Fruit fly (Drosophila melanogaster) whole organism, embryonic: Measurements from ENCODE around the gene CG11698.

Experiments used
- Atf3 ChIP-seq: fragments of 200-800 bp; sonication (Bioruptor generic); optimal IDR thresholded peaks from 3 replicates; lab custom pipeline; 2016; ENCODE audit warnings: missing biosample characterization, missing genetic modification characterization
- CG10274 ChIP-seq: fragments of 200-800 bp; sonication (Bioruptor generic); optimal IDR thresholded peaks from 3 replicates; lab custom pipeline; 2017; ENCODE audit warnings: missing biosample characterization, mild to moderate bottlenecking, missing genetic modification characterization
- CG12219 ChIP-seq: fragments of 200-800 bp; sonication (Bioruptor generic); optimal IDR thresholded peaks from 3 replicates; lab custom pipeline; 2018; ENCODE audit warnings: missing biosample characterization, mild to moderate bottlenecking, missing genetic modification characterization
- CG14667 ChIP-seq: fragments of 200-800 bp; sonication (Bioruptor generic); IDR thresholded peaks from 2 replicates; pipeline ENCODE4 v1.3.6; 2022; ENCODE audit warnings: missing biosample characterization, missing genetic modification characterization
- CG15479 ChIP-seq: fragments of 200-800 bp; sonication (Bioruptor generic); optimal IDR thresholded peaks from 3 replicates; lab custom pipeline; 2019; ENCODE audit warnings: missing biosample characterization, mild to moderate bottlenecking, missing genetic modification characterization, moderate library complexity
- CG15601 ChIP-seq: fragments of 200-800 bp; sonication (Bioruptor generic); optimal IDR thresholded peaks from 3 replicates; lab custom pipeline; 2019; ENCODE audit warnings: missing biosample characterization, mild to moderate bottlenecking, missing genetic modification characterization, moderate library complexity
- CG16813 ChIP-seq: fragments of 200-800 bp; sonication (Bioruptor generic); IDR thresholded peaks from 3 replicates; pipeline ENCODE4 v1.3.6; 2022; ENCODE audit warnings: missing biosample characterization, missing genetic modification characterization; ENCODE audit not compliant: partially characterized antibody
- CG30020 ChIP-seq: fragments of 200-800 bp; optimal IDR thresholded peaks from 2 replicates; lab custom pipeline; 2019; ENCODE audit warnings: missing biosample characterization, mild to moderate bottlenecking, missing genetic modification characterization, moderate library complexity
- CG31224 ChIP-seq: fragments of 200-800 bp; sonication (Bioruptor generic); IDR thresholded peaks from 2 replicates; pipeline ENCODE4 v1.3.6; 2022; ENCODE audit warnings: missing biosample characterization, missing genetic modification characterization
- CG31365 ChIP-seq: fragments of 200-800 bp; sonication (Bioruptor generic); optimal IDR thresholded peaks from 2 replicates; lab custom pipeline; 2018; ENCODE audit warnings: missing biosample characterization, mild to moderate bottlenecking, missing genetic modification characterization
- CG34224 ChIP-seq: fragments of 200-800 bp; sonication (Bioruptor generic); IDR thresholded peaks from 3 replicates; pipeline ENCODE4 v1.3.6; 2022; ENCODE audit warnings: missing biosample characterization, missing genetic modification characterization; ENCODE audit not compliant: partially characterized antibody
- CG3726 ChIP-seq: fragments of 200-800 bp; sonication (Bioruptor generic); IDR thresholded peaks from 3 replicates; pipeline ENCODE4, ENCODE4 v1.3.6; 2022; ENCODE audit warnings: missing biosample characterization, missing genetic modification characterization
- CG4820 ChIP-seq: fragments of 200-800 bp; sonication (Bioruptor generic); optimal IDR thresholded peaks from 3 replicates; lab custom pipeline; 2016; ENCODE audit warnings: missing biosample characterization, missing genetic modification characterization
- CG5180 ChIP-seq: fragments of 200-800 bp; sonication (Bioruptor generic); optimal IDR thresholded peaks from 3 replicates; lab custom pipeline; 2017; ENCODE audit warnings: missing biosample characterization, missing genetic modification characterization, mild to moderate bottlenecking, moderate library complexity, missing genetic modification reagents
- CG7928 ChIP-seq: fragments of 200-800 bp; sonication (Bioruptor generic); optimal IDR thresholded peaks from 2 replicates; lab custom pipeline; 2017; ENCODE audit warnings: missing biosample characterization, mild to moderate bottlenecking, missing genetic modification characterization
- CG8765 ChIP-seq: fragments of 200-800 bp; sonication (Bioruptor generic); IDR thresholded peaks from 2 replicates; pipeline ENCODE4 v1.3.6; 2022; ENCODE audit warnings: missing biosample characterization, missing genetic modification characterization
- CG8944 ChIP-seq: fragments of 200-800 bp; sonication (Bioruptor generic); optimal IDR thresholded peaks from 3 replicates; lab custom pipeline; 2016; ENCODE audit warnings: missing biosample characterization, missing genetic modification characterization
- Ets97D ChIP-seq: fragments of 200-800 bp; sonication (Bioruptor generic); optimal IDR thresholded peaks from 3 replicates; lab custom pipeline; 2016; ENCODE audit warnings: missing biosample characterization, missing genetic modification characterization
- GATAe ChIP-seq: fragments of 200-800 bp; sonication (Bioruptor generic); conservative IDR thresholded peaks from 2 replicates; pipeline ENCODE4 v1.3.6; 2022; ENCODE audit warnings: missing biosample characterization, missing genetic modification characterization
- HLHmδ ChIP-seq: fragments of 200-800 bp; sonication (Bioruptor generic); optimal IDR thresholded peaks from 2 replicates; lab custom pipeline; 2018; ENCODE audit warnings: missing biosample characterization, mild to moderate bottlenecking, missing genetic modification characterization, moderate library complexity
- HmgD ChIP-seq: fragments of 200-800 bp; sonication (Bioruptor generic); optimal IDR thresholded peaks from 3 replicates; lab custom pipeline; 2016; ENCODE audit warnings: missing biosample characterization, missing genetic modification characterization
- Lim3 ChIP-seq: fragments of 200-800 bp; sonication (Bioruptor generic); IDR thresholded peaks from 2 replicates; pipeline ENCODE4 v1.3.6; 2022; ENCODE audit warnings: missing biosample characterization, missing genetic modification characterization
- MESR4 ChIP-seq: fragments of 200-800 bp; sonication (Bioruptor generic); optimal IDR thresholded peaks from 2 replicates; lab custom pipeline; 2018; ENCODE audit warnings: missing biosample characterization, mild to moderate bottlenecking, missing genetic modification characterization, moderate library complexity
- Taf1 ChIP-seq: fragments of 200-800 bp; sonication (Bioruptor generic); IDR thresholded peaks from 2 replicates; pipeline ENCODE4 v1.3.6; 2022; ENCODE audit warnings: missing biosample characterization, missing genetic modification characterization
- Trl ChIP-seq, 3 experiments: fragments of >200 bp in 2 of 3; fragments of 200-800 bp in 1 of 3; sonication (Bioruptor generic) in 1 of 3; optimal IDR thresholded peaks; 2 replicates in 1 of 3; 3 replicates in 2 of 3; lab custom pipeline; 2016 to 2017; ENCODE audit warnings: missing biosample characterization in 1 of 3, missing genetic modification characterization in 1 of 3
- az2 ChIP-seq: fragments of 200-800 bp; sonication (Bioruptor generic); optimal IDR thresholded peaks from 3 replicates; lab custom pipeline; 2016; ENCODE audit warnings: missing biosample characterization, missing genetic modification characterization
- bigmax ChIP-seq: fragments of 200-800 bp; sonication (Bioruptor generic); optimal IDR thresholded peaks from 2 replicates; lab custom pipeline; 2018; ENCODE audit warnings: missing biosample characterization, mild to moderate bottlenecking, missing genetic modification characterization
- cas ChIP-seq: fragments of 200-800 bp; sonication (Bioruptor generic); IDR thresholded peaks from 2 replicates; pipeline ENCODE4 v1.3.6; 2022; ENCODE audit warnings: missing biosample characterization, missing genetic modification characterization
- croc ChIP-seq: fragments of 200-800 bp; sonication (Bioruptor generic); conservative IDR thresholded peaks from 3 replicates; pipeline ENCODE4 v1.3.6; 2022; ENCODE audit warnings: missing biosample characterization, missing genetic modification characterization
- crol ChIP-seq: fragments of 200-800 bp; sonication (Bioruptor generic); IDR thresholded peaks from 2 replicates; pipeline ENCODE4 v1.3.6; 2022; ENCODE audit warnings: missing biosample characterization, missing genetic modification characterization
- danr ChIP-seq: fragments of 200-800 bp; sonication (Bioruptor generic); IDR thresholded peaks from 2 replicates; pipeline ENCODE4 v1.3.6; 2022; ENCODE audit warnings: missing biosample characterization, missing genetic modification characterization
- dati ChIP-seq: fragments of 200-800 bp; sonication (Bioruptor generic); IDR thresholded peaks from 2 replicates; pipeline ENCODE4 v1.3.6; 2022; ENCODE audit warnings: missing biosample characterization, missing genetic modification characterization
- esg ChIP-seq: fragments of 200-800 bp; sonication (Bioruptor generic); conservative IDR thresholded peaks from 2 replicates; pipeline ENCODE4 v1.3.6; 2022; ENCODE audit warnings: missing biosample characterization, missing genetic modification characterization
- ftz-f1 ChIP-seq: fragments of 200-800 bp; sonication (Bioruptor generic); optimal IDR thresholded peaks from 2 replicates; lab custom pipeline; 2016; ENCODE audit warnings: missing biosample characterization, missing genetic modification characterization
- fu2 ChIP-seq: fragments of 200-800 bp; sonication (Bioruptor generic); optimal IDR thresholded peaks from 2 replicates; lab custom pipeline; 2016; ENCODE audit warnings: missing biosample characterization, missing genetic modification characterization
- gcm ChIP-seq: fragments of 200-800 bp; sonication (Bioruptor generic); optimal IDR thresholded peaks from 2 replicates; lab custom pipeline; 2019; ENCODE audit warnings: missing biosample characterization, mild to moderate bottlenecking, missing genetic modification characterization, moderate library complexity
- gsb ChIP-seq: fragments of 200-800 bp; sonication (Bioruptor generic); IDR thresholded peaks from 2 replicates; pipeline ENCODE4 v1.3.6; 2022; ENCODE audit warnings: missing biosample characterization, missing genetic modification characterization
- hth ChIP-seq: fragments of >200 bp; optimal IDR thresholded peaks from 2 replicates; lab custom pipeline; 2017; ENCODE audit warnings: inconsistent platforms
- kah ChIP-seq: fragments of 200-800 bp; sonication (Bioruptor generic); optimal IDR thresholded peaks from 2 replicates; lab custom pipeline; 2018; ENCODE audit warnings: missing biosample characterization, mild to moderate bottlenecking, missing genetic modification characterization
- knrl ChIP-seq: fragments of 200-800 bp; sonication (Bioruptor generic); IDR thresholded peaks from 3 replicates; pipeline ENCODE4 v1.3.6; 2022; ENCODE audit warnings: missing biosample characterization, missing genetic modification characterization; ENCODE audit not compliant: partially characterized antibody
- oc ChIP-seq: fragments of 200-800 bp; sonication (Bioruptor generic); optimal IDR thresholded peaks from 2 replicates; lab custom pipeline; 2018; ENCODE audit warnings: missing biosample characterization, mild to moderate bottlenecking, missing genetic modification characterization, moderate library complexity
- org-1 ChIP-seq: fragments of 200-800 bp; sonication (Bioruptor generic); optimal IDR thresholded peaks from 2 replicates; lab custom pipeline; 2017; ENCODE audit warnings: missing biosample characterization, missing genetic modification characterization
- otp ChIP-seq: fragments of 200-800 bp; sonication (Bioruptor generic); IDR thresholded peaks from 3 replicates; pipeline ENCODE4, ENCODE4 v1.3.6; 2022; ENCODE audit warnings: missing biosample characterization, missing genetic modification characterization
- pho ChIP-seq: fragments of 200-800 bp; sonication (Bioruptor generic); optimal IDR thresholded peaks from 2 replicates; lab custom pipeline; 2016; ENCODE audit warnings: missing biosample characterization, missing genetic modification characterization
- row ChIP-seq: fragments of 200-800 bp; sonication (Bioruptor generic); IDR thresholded peaks from 3 replicates; pipeline ENCODE4 v1.3.6; 2022; ENCODE audit warnings: missing biosample characterization, missing genetic modification characterization
- sens ChIP-seq: fragments of 200-800 bp; sonication (Bioruptor generic); peaks from one replicate; lab custom pipeline; 2016; ENCODE audit warnings: missing biosample characterization, missing genetic modification characterization
- seq ChIP-seq: fragments of 200-800 bp; sonication (Bioruptor generic); IDR thresholded peaks from 2 replicates; pipeline ENCODE4 v1.3.6; 2022; ENCODE audit warnings: missing biosample characterization, missing genetic modification characterization
- sisA ChIP-seq: fragments of 200-800 bp; sonication (Bioruptor generic); IDR thresholded peaks from 2 replicates; pipeline ENCODE4 v1.3.6; 2022; ENCODE audit warnings: missing biosample characterization, missing genetic modification characterization
- tna ChIP-seq: fragments of 200-800 bp; sonication (Bioruptor generic); IDR thresholded peaks from 2 replicates; pipeline ENCODE4 v1.3.6; 2022; ENCODE audit warnings: missing biosample characterization, missing genetic modification characterization; ENCODE audit not compliant: partially characterized antibody
- vfl ChIP-seq: fragments of 200-800 bp; sonication (Bioruptor generic); optimal IDR thresholded peaks from 2 replicates; lab custom pipeline; 2016; ENCODE audit warnings: missing biosample characterization, missing genetic modification characterization
- vnd ChIP-seq: fragments of 200-800 bp; sonication (Bioruptor generic); IDR thresholded peaks from 3 replicates; pipeline ENCODE4 v1.3.6; 2022; ENCODE audit warnings: missing biosample characterization, missing genetic modification characterization; ENCODE audit not compliant: partially characterized antibody
- zen ChIP-seq: fragments of 200-800 bp; sonication (Bioruptor generic); optimal IDR thresholded peaks from 3 replicates; lab custom pipeline; 2018; ENCODE audit warnings: missing biosample characterization, mild to moderate bottlenecking, missing genetic modification characterization, moderate library complexity

The CG11698 gene

dm6 chr3R:8308515-8308959 is 3.5 kb upstream of the CG11698 start, which contains the start of gene tex (continued):
- TF ChIP-seq CG31365 (tag; lab: Kevin White, UChicago), result peak; percentile 47
- no peak for TF ChIP-seq CG8944 (GFP tag; lab: Kevin White, UChicago)
- TF ChIP-seq croc (GFP tag; lab: Robert Waterston, UW), result no peak
- peak; percentile 12 for TF ChIP-seq MESR4 (GFP tag; lab: Kevin White, UChicago)
- TF ChIP-seq cas (GFP tag; lab: Robert Waterston, UW), result no peak
- peak; percentile 27; the same call in 1 of the 3 replicates for TF ChIP-seq knrl (GFP tag; lab: Robert Waterston, UW)
- peak; percentile 77 for TF ChIP-seq HLHmδ (GFP tag; lab: Kevin White, UChicago)
- TF ChIP-seq HmgD (GFP tag; lab: Kevin White, UChicago), result peak; percentile 35
- no peak for TF ChIP-seq tna (GFP tag; lab: Robert Waterston, UW)
- no peak for TF ChIP-seq danr (GFP tag; lab: Robert Waterston, UW)
- no peak for TF ChIP-seq CG34224 (GFP tag; lab: Robert Waterston, UW)
- TF ChIP-seq dati (GFP tag; lab: Robert Waterston, UW), result no peak
- no peak for TF ChIP-seq CG10274 (GFP tag; lab: Kevin White, UChicago)
- TF ChIP-seq org-1 (GFP tag; lab: Kevin White, UChicago), result peak; percentile 29
- peak; percentile 94 for TF ChIP-seq sens (GFP tag; lab: Kevin White, UChicago)
- peak; percentile 43 for TF ChIP-seq oc (tag; lab: Kevin White, UChicago)
- TF ChIP-seq CG3726 (GFP tag; lab: Robert Waterston, UW), result no peak
- TF ChIP-seq vnd (GFP tag; lab: Robert Waterston, UW), result no peak
- no peak for TF ChIP-seq CG31224 (GFP tag; lab: Robert Waterston, UW)
- TF ChIP-seq vfl, result no peak
- peak; percentile 55 for TF ChIP-seq CG15601 (tag; lab: Kevin White, UChicago)
- no peak for TF ChIP-seq crol
- no peak for TF ChIP-seq row (GFP tag; lab: Robert Waterston, UW)
- TF ChIP-seq kah, result peak; percentile 17
- TF ChIP-seq Trl (optimal IDR thresholded peaks at IDR 0.05; lab: Kevin White, UChicago), result peak in 1 of 2 experiments; percentile 52
- TF ChIP-seq Trl (GFP tag; optimal IDR thresholded peaks at IDR 0.05; lab: Kevin White, UChicago), result peak; percentile 50
- no peak for TF ChIP-seq sisA (GFP tag; lab: Robert Waterston, UW)
- no peak for TF ChIP-seq fu2
- no peak for TF ChIP-seq CG7928 (GFP tag; lab: Kevin White, UChicago)
- peak; percentile 31 for TF ChIP-seq CG12219 (GFP tag; lab: Kevin White, UChicago)
- TF ChIP-seq CG8765 (GFP tag; lab: Robert Waterston, UW), result no peak
- peak; percentile 41 for TF ChIP-seq Ets97D (GFP tag; lab: Kevin White, UChicago)
- peak; percentile 29; the same call in 1 of the 3 replicates for TF ChIP-seq otp (GFP tag; lab: Robert Waterston, UW)
- no peak for TF ChIP-seq gsb (GFP tag; lab: Robert Waterston, UW)
- TF ChIP-seq Taf1 (GFP tag; lab: Robert Waterston, UW), result no peak
- TF ChIP-seq CG4820, result no peak
- TF ChIP-seq seq (GFP tag; lab: Robert Waterston, UW), result no peak
- TF ChIP-seq esg (GFP tag; lab: Robert Waterston, UW), result no peak
- no peak for TF ChIP-seq ftz-f1 (GFP tag; lab: Kevin White, UChicago)
- TF ChIP-seq bigmax, result no peak
- no peak for TF ChIP-seq Lim3 (GFP tag; lab: Robert Waterston, UW)
- no peak for TF ChIP-seq Atf3 (GFP tag; lab: Kevin White, UChicago)
- no peak for TF ChIP-seq CG14667 (GFP tag; lab: Robert Waterston, UW)
- no peak for TF ChIP-seq CG15479 (GFP tag; lab: Kevin White, UChicago)
- TF ChIP-seq hth (lab: Kevin White, UChicago), result no peak
- no peak for TF ChIP-seq CG30020 (tag; lab: Kevin White, UChicago)
- no peak for TF ChIP-seq CG5180 (GFP tag; lab: Kevin White, UChicago)
- peak; percentile 6 for TF ChIP-seq zen (tag; lab: Kevin White, UChicago)
- TF ChIP-seq CG16813 (GFP tag; lab: Robert Waterston, UW), result 0 out of 3 replicates have a peak, but pooled peaks have one; percentile 31
- TF ChIP-seq gcm (GFP tag; lab: Kevin White, UChicago), result peak; percentile 57
- no peak for TF ChIP-seq GATAe (GFP tag; lab: Robert Waterston, UW)
- TF ChIP-seq az2 (GFP tag; lab: Kevin White, UChicago), result no peak
- TF ChIP-seq pho (GFP tag; lab: Kevin White, UChicago), result no peak
